Worm (Caenorhabditis elegans) whole organism, mixed stage, embryonic: ENCODE results near the gene ZK822.10.
A peak's percentile ranks its signal among the peaks of the same experiment; 100 is the strongest.

ENCODE experiments used
- M03D4.4 ChIP-seq: sonication (generic microtip); optimal IDR thresholded peaks from 2 replicates; lab custom pipeline; 2017; ENCODE audit warnings: mild to moderate bottlenecking, missing genetic modification characterization, missing compliant biosample characterization
- bed-3 ChIP-seq: fragments of 200-800 bp; sonication (Bioruptor generic); optimal IDR thresholded peaks from 3 replicates; lab custom pipeline; 2018; ENCODE audit warnings: mild to moderate bottlenecking, missing genetic modification characterization, moderate library complexity, missing compliant biosample characterization
- blmp-1 ChIP-seq: fragments of 150-350 bp; optimal IDR thresholded peaks from 2 replicates; lab custom pipeline; 2014; ENCODE audit warnings: missing biosample characterization, missing genetic modification characterization
- ceh-39 ChIP-seq: fragments of 150-350 bp; optimal IDR thresholded peaks from 2 replicates; lab custom pipeline; 2014; ENCODE audit warnings: missing biosample characterization, missing genetic modification characterization
- ceh-43 ChIP-seq: fragments of 200-800 bp; sonication (Bioruptor generic); optimal IDR thresholded peaks from 2 replicates; lab custom pipeline; 2018; ENCODE audit warnings: mild to moderate bottlenecking, missing genetic modification characterization, moderate library complexity, missing compliant biosample characterization
- ceh-83 ChIP-seq: fragments of 200-800 bp; sonication (Bioruptor generic); optimal IDR thresholded peaks from 2 replicates; lab custom pipeline; 2018; ENCODE audit warnings: mild to moderate bottlenecking, missing genetic modification characterization, missing compliant biosample characterization
- ces-1 ChIP-seq: fragments of 150-350 bp; optimal IDR thresholded peaks from 2 replicates; lab custom pipeline; 2014; ENCODE audit warnings: missing biosample characterization, missing genetic modification reagents, missing genetic modification characterization
- cnd-1 ChIP-seq: fragments of 200-800 bp; sonication (Bioruptor generic); optimal IDR thresholded peaks from 2 replicates; lab custom pipeline; 2018; ENCODE audit warnings: mild to moderate bottlenecking, missing genetic modification characterization, missing compliant biosample characterization
- drap-1 ChIP-seq: fragments of 200-800 bp; sonication (Bioruptor generic); optimal IDR thresholded peaks from 3 replicates; lab custom pipeline; 2018; ENCODE audit warnings: mild to moderate bottlenecking, missing genetic modification characterization, missing compliant biosample characterization
- elt-1 ChIP-seq: sonication (generic microtip); optimal IDR thresholded peaks from 2 replicates; lab custom pipeline; 2017; ENCODE audit warnings: missing genetic modification characterization, mild to moderate bottlenecking, missing compliant biosample characterization, antibody characterized with exemption, moderate library complexity, borderline replicate concordance; ENCODE audit not compliant: insufficient read depth
- elt-3 ChIP-seq: fragments of 150-350 bp; optimal IDR thresholded peaks from 2 replicates; lab custom pipeline; 2014; ENCODE audit warnings: missing biosample characterization, missing genetic modification characterization
- flh-1 ChIP-seq: fragments of 200-800 bp; sonication (Bioruptor generic); optimal IDR thresholded peaks from 2 replicates; lab custom pipeline; 2018; ENCODE audit warnings: mild to moderate bottlenecking, missing genetic modification characterization, moderate library complexity, missing compliant biosample characterization
- ham-2 ChIP-seq: fragments of 200-800 bp; sonication (Bioruptor generic); optimal IDR thresholded peaks from 2 replicates; lab custom pipeline; 2018; ENCODE audit warnings: mild to moderate bottlenecking, missing genetic modification characterization, missing compliant biosample characterization
- hlh-1 ChIP-seq: fragments of 150-350 bp; optimal IDR thresholded peaks from 2 replicates; lab custom pipeline; 2014; ENCODE audit warnings: missing biosample characterization, missing genetic modification reagents, missing genetic modification characterization
- lin-13 ChIP-seq: fragments of 150-350 bp; optimal IDR thresholded peaks from 2 replicates; lab custom pipeline; 2014; ENCODE audit warnings: missing biosample characterization, missing genetic modification characterization
- lsy-2 ChIP-seq: fragments of 150-350 bp; optimal IDR thresholded peaks from 2 replicates; lab custom pipeline; 2014; ENCODE audit warnings: missing biosample characterization, missing genetic modification characterization
- mab-5 ChIP-seq: fragments of 150-350 bp; optimal IDR thresholded peaks from 2 replicates; lab custom pipeline; 2014; ENCODE audit warnings: missing biosample characterization, missing genetic modification characterization
- mep-1 ChIP-seq: fragments of 150-350 bp; optimal IDR thresholded peaks from 2 replicates; lab custom pipeline; 2017; ENCODE audit warnings: missing biosample characterization, missing genetic modification reagents, missing genetic modification characterization, inconsistent platforms
- mls-2 ChIP-seq: sonication (generic microtip); optimal IDR thresholded peaks from 2 replicates; lab custom pipeline; 2016; ENCODE audit warnings: mild to moderate bottlenecking, missing genetic modification characterization, moderate library complexity, missing compliant biosample characterization
- nhr-12 ChIP-seq: fragments of 150-350 bp; optimal IDR thresholded peaks from 2 replicates; lab custom pipeline; 2014; ENCODE audit warnings: missing biosample characterization, missing genetic modification characterization
- nhr-2 ChIP-seq: fragments of 150-350 bp; optimal IDR thresholded peaks from 2 replicates; lab custom pipeline; 2014; ENCODE audit warnings: missing biosample characterization, missing genetic modification characterization
- nhr-237 ChIP-seq: fragments of 150-350 bp; optimal IDR thresholded peaks from 2 replicates; lab custom pipeline; 2014; ENCODE audit warnings: missing biosample characterization, missing genetic modification characterization
- nhr-28 ChIP-seq: fragments of 150-350 bp; optimal IDR thresholded peaks from 2 replicates; lab custom pipeline; 2014; ENCODE audit warnings: missing biosample characterization, missing genetic modification characterization
- nhr-76 ChIP-seq: sonication (generic microtip); optimal IDR thresholded peaks from 2 replicates; lab custom pipeline; 2017; ENCODE audit warnings: missing biosample characterization, missing genetic modification characterization
- pha-4 ChIP-seq: fragments of 150-350 bp; optimal IDR thresholded peaks from 2 replicates; lab custom pipeline; 2018; ENCODE audit warnings: missing biosample characterization, missing genetic modification reagents, missing genetic modification characterization
- sem-2 ChIP-seq: fragments of 200-800 bp; sonication (Bioruptor generic); optimal IDR thresholded peaks from 2 replicates; lab custom pipeline; 2018; ENCODE audit warnings: mild to moderate bottlenecking, missing genetic modification characterization, missing compliant biosample characterization
- snpc-4 ChIP-seq: fragments of 150-350 bp; optimal IDR thresholded peaks from 2 replicates; lab custom pipeline; 2014; ENCODE audit warnings: missing biosample characterization, missing genetic modification characterization
- sptf-1 ChIP-seq: sonication (generic microtip); optimal IDR thresholded peaks from 2 replicates; lab custom pipeline; 2017; ENCODE audit warnings: mild to moderate bottlenecking, missing genetic modification characterization, moderate library complexity, missing compliant biosample characterization
- tbx-8 ChIP-seq: fragments of 200-800 bp; sonication (Bioruptor generic); optimal IDR thresholded peaks from 2 replicates; lab custom pipeline; 2018; ENCODE audit warnings: mild to moderate bottlenecking, missing genetic modification characterization, moderate library complexity, missing compliant biosample characterization
- unc-120 ChIP-seq: sonication (generic microtip); optimal IDR thresholded peaks from 2 replicates; lab custom pipeline; 2017; ENCODE audit warnings: missing genetic modification characterization, missing compliant biosample characterization; ENCODE audit not compliant: poor library complexity, severe bottlenecking
- unc-39 ChIP-seq: fragments of 150-350 bp; optimal IDR thresholded peaks from 2 replicates; lab custom pipeline; 2014; ENCODE audit warnings: missing biosample characterization, missing genetic modification characterization
- unc-62 ChIP-seq: fragments of 150-350 bp; optimal IDR thresholded peaks from 2 replicates; lab custom pipeline; 2014; ENCODE audit warnings: missing biosample characterization, missing genetic modification reagents, missing genetic modification characterization
- zip-8 ChIP-seq: fragments of 150-350 bp; optimal IDR thresholded peaks from 2 replicates; lab custom pipeline; 2014; ENCODE audit warnings: missing biosample characterization, missing genetic modification characterization
- ztf-11 ChIP-seq: fragments of 150-350 bp; optimal IDR thresholded peaks from 2 replicates; lab custom pipeline; 2014; ENCODE audit warnings: missing biosample characterization, missing genetic modification characterization

ZK822.10 gene

DNA sequence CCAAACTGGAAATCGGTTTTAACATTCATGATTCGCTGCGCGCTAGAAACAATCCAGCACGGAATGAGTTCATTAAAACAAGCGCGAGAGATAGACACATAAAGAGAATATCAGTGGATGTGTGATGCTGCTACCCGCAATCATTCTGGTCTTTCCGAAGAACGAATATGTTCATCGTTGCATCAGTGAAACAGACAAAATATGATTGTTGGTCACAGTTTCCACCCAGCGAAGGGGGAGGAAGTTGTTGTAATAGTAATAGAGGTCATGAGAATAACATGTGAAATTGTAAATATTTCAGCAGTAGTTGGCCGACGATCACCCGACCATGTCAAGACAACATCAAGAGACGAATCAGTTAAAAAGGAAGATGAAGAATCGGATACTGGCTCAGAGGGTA, 15.7 kb upstream of the ZK822.10 start:
- TF ChIP-seq nhr-28 (tag; lab: Kevin White, UChicago) = no peak
- no peak for TF ChIP-seq blmp-1 (tag; lab: Kevin White, UChicago)
- TF ChIP-seq elt-3 (tag; lab: Kevin White, UChicago) = no peak
- TF ChIP-seq lsy-2 = no peak
- no peak for TF ChIP-seq ceh-39 (tag; lab: Kevin White, UChicago)
- no peak for TF ChIP-seq mls-2
- no peak for TF ChIP-seq drap-1 (GFP tag; lab: Kevin White, UChicago)
- no peak for TF ChIP-seq tbx-8 (GFP tag; lab: Kevin White, UChicago)
- TF ChIP-seq ceh-83 (GFP tag; lab: Kevin White, UChicago) = no peak
- no peak for TF ChIP-seq mab-5 (tag; lab: Kevin White, UChicago)
- no peak for TF ChIP-seq nhr-237
- no peak for TF ChIP-seq snpc-4 (tag; lab: Kevin White, UChicago)
- TF ChIP-seq pha-4 (tag; lab: Kevin White, UChicago) = no peak
- TF ChIP-seq elt-1 (tag; lab: Kevin White, UChicago) = no peak
- no peak for TF ChIP-seq unc-62 (GFP tag; lab: Kevin White, UChicago)
- no peak for TF ChIP-seq mep-1
- TF ChIP-seq ceh-43 (GFP tag; lab: Kevin White, UChicago) = no peak
- TF ChIP-seq bed-3 = no peak
- no peak for TF ChIP-seq unc-120 (tag; lab: Kevin White, UChicago)

DNA sequence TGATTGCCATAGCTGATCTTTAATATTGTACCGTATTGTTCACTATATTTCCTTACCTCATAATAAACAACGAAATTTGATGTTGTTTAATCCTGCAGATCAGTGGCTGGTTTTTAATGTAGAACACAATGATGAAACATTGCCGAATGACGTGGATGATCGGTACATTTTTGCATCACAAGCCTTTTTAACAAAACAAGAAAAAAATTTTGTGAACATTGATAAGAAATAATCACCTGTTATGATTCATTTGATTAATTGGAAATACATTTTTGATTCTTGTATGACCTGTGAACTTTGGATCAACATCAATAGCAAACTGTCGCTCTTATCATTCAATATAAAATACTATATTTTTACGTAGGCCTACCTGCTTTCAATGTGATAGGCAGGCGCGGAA, 14.1 kb upstream of the ZK822.10 start:
- TF ChIP-seq nhr-237 (no peak), ham-2 (GFP tag; lab: Kevin White, UChicago) (no peak), pha-4 (tag; lab: Kevin White, UChicago) (no peak), bed-3 (no peak), M03D4.4 (tag; lab: Kevin White, UChicago) (no peak), nhr-2 (no peak), mls-2 (no peak), lsy-2 (no peak), cnd-1 (no peak), ces-1 (no peak), nhr-12 (no peak), nhr-76 (no peak), elt-1 (tag; lab: Kevin White, UChicago) (no peak), ceh-39 (tag; lab: Kevin White, UChicago) (no peak), mab-5 (tag; lab: Kevin White, UChicago) (no peak), snpc-4 (tag; lab: Kevin White, UChicago) (no peak), zip-8 (tag; lab: Kevin White, UChicago) (no peak), hlh-1 (no peak), unc-120 (tag; lab: Kevin White, UChicago) (no peak), drap-1 (GFP tag; lab: Kevin White, UChicago) (no peak)
- TF ChIP-seq, all 35 proteins: peak for 0

DNA sequence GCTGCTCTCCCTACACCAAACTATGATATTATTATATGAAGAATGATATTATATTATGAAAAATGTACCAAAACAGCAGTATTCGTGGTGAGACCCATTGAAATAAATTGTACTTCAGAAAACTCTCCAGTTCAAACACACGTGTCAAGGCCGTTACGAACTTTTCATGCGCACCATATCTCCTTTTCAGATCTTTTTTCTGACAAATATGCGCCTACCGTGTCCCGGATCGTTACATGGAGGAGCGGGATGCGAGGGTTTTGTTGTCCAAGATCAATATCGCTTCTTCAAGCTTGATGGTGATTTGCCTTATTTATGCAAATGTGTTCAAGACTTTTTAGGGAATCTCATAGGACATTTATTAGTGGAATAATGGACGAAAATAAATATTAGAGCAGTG, 13.3 kb upstream of the ZK822.10 start:
- TF ChIP-seq elt-1 (tag; lab: Kevin White, UChicago) (peak; percentile 5), flh-1 (GFP tag; lab: Kevin White, UChicago) (no peak), lin-13 (tag; lab: Kevin White, UChicago) (no peak), drap-1 (GFP tag; lab: Kevin White, UChicago) (no peak), ceh-43 (GFP tag; lab: Kevin White, UChicago) (no peak), ztf-11 (tag; lab: Kevin White, UChicago) (no peak)

DNA sequence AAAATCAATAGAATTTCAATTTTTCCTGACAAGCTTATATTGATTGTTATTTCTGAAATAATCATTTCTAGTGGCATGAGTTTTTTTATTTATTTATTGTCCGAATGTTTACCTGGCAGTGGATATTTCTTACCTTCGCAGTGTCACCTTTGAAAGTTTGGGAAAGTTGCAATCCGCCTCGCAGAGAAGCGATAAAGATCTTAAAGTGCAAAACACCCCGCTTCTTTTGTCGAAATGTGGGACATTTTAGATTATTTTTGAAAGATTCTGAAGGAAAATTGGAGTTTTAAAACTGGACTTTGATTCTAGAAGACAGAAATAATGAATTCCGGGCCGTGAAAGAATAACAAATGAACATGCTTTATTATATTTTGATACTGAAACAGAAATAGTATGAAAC, 8.2 kb upstream of the ZK822.10 start:
- TF ChIP-seq sem-2 (GFP tag; lab: Kevin White, UChicago) (no peak), lsy-2 (no peak), M03D4.4 (tag; lab: Kevin White, UChicago) (no peak), drap-1 (GFP tag; lab: Kevin White, UChicago) (no peak), ztf-11 (tag; lab: Kevin White, UChicago) (no peak), unc-39 (tag; lab: Kevin White, UChicago) (no peak), nhr-28 (tag; lab: Kevin White, UChicago) (no peak), mep-1 (no peak), sptf-1 (no peak), ceh-83 (GFP tag; lab: Kevin White, UChicago) (no peak), zip-8 (tag; lab: Kevin White, UChicago) (no peak), blmp-1 (tag; lab: Kevin White, UChicago) (no peak), snpc-4 (tag; lab: Kevin White, UChicago) (no peak), nhr-237 (no peak), unc-62 (GFP tag; lab: Kevin White, UChicago) (no peak), ceh-43 (GFP tag; lab: Kevin White, UChicago) (no peak), nhr-2 (no peak), elt-3 (tag; lab: Kevin White, UChicago) (no peak)
